Fruit fly (Drosophila melanogaster): ENCODE data around the gene CG5653.
A peak's percentile ranks its signal among the peaks of the same experiment; 100 is the strongest.

The CG5653 gene

dm6 chr3L:8985848-8986320 is 19.7 kb upstream of the CG5653 start, which contains the start of gene Galk (continued):
- peak; percentile 78 for TF ChIP-seq CG13296 (GFP tag; optimal IDR thresholded peaks at IDR 0.05)
- TF ChIP-seq run (tag; optimal IDR thresholded peaks at IDR 0.05): peak; percentile 60
- TF ChIP-seq row (GFP tag; IDR thresholded peaks at IDR 0.05): peak; percentile 92
- peak; percentile 36; the same call in 1 of the 2 replicates for TF ChIP-seq ttk (GFP tag; IDR thresholded peaks at IDR 0.05)
- 0 out of 2 replicates have a peak, but pooled peaks have one; percentile 40 for TF ChIP-seq Nf-YA (GFP tag; IDR thresholded peaks at IDR 0.05)
- TF ChIP-seq Lhr (GFP tag; optimal IDR thresholded peaks at IDR 0.05): no peak
- peak; percentile 86 for TF ChIP-seq CG16779 (GFP tag; IDR thresholded peaks at IDR 0.05)
- TF ChIP-seq CG43689 (GFP tag; IDR thresholded peaks at IDR 0.05): no peak
- TF ChIP-seq jumu (GFP tag; optimal IDR thresholded peaks at IDR 0.05): peak; percentile 30
- peak; percentile 58 for TF ChIP-seq bigmax (GFP tag; optimal IDR thresholded peaks at IDR 0.05)
- peak; percentile 36 for TF ChIP-seq CG6254 (GFP tag; optimal IDR thresholded peaks at IDR 0.05)
- no peak for TF ChIP-seq CG2116 (GFP tag; optimal IDR thresholded peaks at IDR 0.05)
- TF ChIP-seq chinmo (GFP tag; IDR thresholded peaks at IDR 0.05; ENCODE audit: partially characterized antibody): no peak
- no peak for TF ChIP-seq CG18262 (tag; optimal IDR thresholded peaks at IDR 0.05)
- no peak for TF ChIP-seq gem (tag; optimal IDR thresholded peaks at IDR 0.05)
- TF ChIP-seq Doc3 (GFP tag; IDR thresholded peaks at IDR 0.05; ENCODE audit: partially characterized antibody): no peak
- peak; percentile 55 for TF ChIP-seq CG17359 (tag; optimal IDR thresholded peaks at IDR 0.05)
- no peak for TF ChIP-seq Dref (GFP tag; IDR thresholded peaks at IDR 0.05)
- no peak for TF ChIP-seq stwl (tag; optimal IDR thresholded peaks at IDR 0.05)
- TF ChIP-seq h (optimal IDR thresholded peaks at IDR 0.05): no peak
- peak; percentile 63 for TF ChIP-seq nerfin-1 (tag; optimal IDR thresholded peaks at IDR 0.05)
- peak; percentile 46; the same call in 1 of the 2 replicates for TF ChIP-seq CG14014 (GFP tag; IDR thresholded peaks at IDR 0.05)
- TF ChIP-seq CG3847 (GFP tag; IDR thresholded peaks at IDR 0.05): peak; percentile 63; the same call in 1 of the 2 replicates
- TF ChIP-seq CG4730 (GFP tag; IDR thresholded peaks at IDR 0.05): peak; percentile 52; the same call in 1 of the 2 replicates
- peak; percentile 56 for TF ChIP-seq zfh2 (GFP tag; optimal IDR thresholded peaks at IDR 0.05)
- peak; percentile 65 for TF ChIP-seq sens (GFP tag)
- no peak for TF ChIP-seq knrl (GFP tag; IDR thresholded peaks at IDR 0.05; ENCODE audit: partially characterized antibody)
- TF ChIP-seq ap (GFP tag; IDR thresholded peaks at IDR 0.05): 0 out of 2 replicates have a peak, but pooled peaks have one; percentile 24
- TF ChIP-seq CG6689 (GFP tag; IDR thresholded peaks at IDR 0.05): peak; percentile 39; the same call in 1 of the 2 replicates
- no peak for TF ChIP-seq CG30020 (tag; optimal IDR thresholded peaks at IDR 0.05)
- TF ChIP-seq yki (optimal IDR thresholded peaks at IDR 0.05): no peak
- TF ChIP-seq repo (GFP tag; optimal IDR thresholded peaks at IDR 0.05): peak; percentile 18
- TF ChIP-seq gsb (GFP tag; IDR thresholded peaks at IDR 0.05): peak; percentile 75
- TF ChIP-seq CrebB (tag; optimal IDR thresholded peaks at IDR 0.05): peak; percentile 70
- TF ChIP-seq CG15514 (GFP tag; optimal IDR thresholded peaks at IDR 0.05): peak; percentile 72
- no peak for TF ChIP-seq cad (GFP tag; optimal IDR thresholded peaks at IDR 0.05)
- TF ChIP-seq danr (GFP tag; IDR thresholded peaks at IDR 0.05): peak; percentile 28; the same call in 1 of the 2 replicates
- no peak for TF ChIP-seq disco-r (GFP tag; optimal IDR thresholded peaks at IDR 0.05)
- peak; percentile 59; the same call in 1 of the 2 replicates for TF ChIP-seq ranshi (GFP tag; IDR thresholded peaks at IDR 0.05)
- TF ChIP-seq CG18476 (GFP tag; optimal IDR thresholded peaks at IDR 0.05): peak; percentile 8
- 0 out of 2 replicates have a peak, but pooled peaks have one; percentile 30 for TF ChIP-seq dati (GFP tag; IDR thresholded peaks at IDR 0.05)
- TF ChIP-seq CG12236 (GFP tag; optimal IDR thresholded peaks at IDR 0.05): no peak
- TF ChIP-seq tin (GFP tag; optimal IDR thresholded peaks at IDR 0.05): peak; percentile 50
- TF ChIP-seq org-1 (GFP tag; optimal IDR thresholded peaks at IDR 0.05): peak; percentile 16
- TF ChIP-seq mam (GFP tag; optimal IDR thresholded peaks at IDR 0.05): peak; percentile 82
- TF ChIP-seq bcd (GFP tag; optimal IDR thresholded peaks at IDR 0.05): peak; percentile 50
- TF ChIP-seq Blimp-1 (GFP tag; optimal IDR thresholded peaks at IDR 0.05): peak; percentile 38
- TF ChIP-seq Hr51 (GFP tag; optimal IDR thresholded peaks at IDR 0.05): peak in 1 of 2 experiments; percentile 25
- peak; percentile 30; the same call in 1 of the 2 replicates for TF ChIP-seq CG10959 (GFP tag; IDR thresholded peaks at IDR 0.05)
- peak; percentile 94 for TF ChIP-seq Med (GFP tag)
- TF ChIP-seq Dll (GFP tag; IDR thresholded peaks at IDR 0.05; ENCODE audit: partially characterized antibody): no peak
